Comparison of ENCODE assay signal across 1 fruit fly cellular context in the genomic region with DNA sequence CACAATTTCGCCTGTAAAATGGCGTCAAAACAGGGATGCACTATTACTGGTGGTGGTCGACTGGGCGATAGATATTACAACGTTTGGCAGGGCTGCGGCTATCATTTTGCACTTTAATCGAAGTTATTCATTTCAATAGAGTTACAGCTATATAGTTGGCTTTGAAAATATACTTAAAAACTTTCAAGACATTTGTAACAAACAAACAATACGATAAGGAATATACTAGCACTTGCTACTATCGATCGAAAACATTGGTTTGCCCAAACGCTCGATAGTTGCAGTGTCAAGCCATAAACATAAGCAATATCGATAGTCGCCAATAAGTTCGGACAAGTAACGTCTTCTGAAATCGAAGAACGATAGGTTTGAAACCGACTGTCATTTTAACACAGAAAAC.
TF ChIP-seq lines count a peak whose summit lies in the region.

A gene (minus strand): TSS at position 28 of the 400 bp plus-strand sequence.
A gene (plus strand): TSS at position 124 of the 400 bp plus-strand sequence.

TF ChIP-seq in whole organism, embryonic, 481 proteins besides CTCF, POLR2A, EP300 and RAD21 (continued from another document and continues in another):
- TF ChIP-seq sc (optimal IDR thresholded peaks at IDR 0.05; lab: Kevin White, UChicago) (no peak), sc (GFP tag; optimal IDR thresholded peaks at IDR 0.05; lab: Kevin White, UChicago) (no peak), sens-2 (GFP tag; IDR thresholded peaks at IDR 0.05; lab: Robert Waterston, UW) (no peak), Doc3 (GFP tag; IDR thresholded peaks at IDR 0.05; lab: Robert Waterston, UW; ENCODE audit: partially characterized antibody) (peak; percentile 90), TFAM (GFP tag; optimal IDR thresholded peaks at IDR 0.05; lab: Kevin White, UChicago) (no peak), CG9797 (GFP tag; optimal IDR thresholded peaks at IDR 0.05; lab: Kevin White, UChicago) (peak; percentile 55), slp2 (GFP tag; optimal IDR thresholded peaks at IDR 0.05; lab: Kevin White, UChicago) (peak; percentile 48), D (optimal IDR thresholded peaks at IDR 0.05; lab: Kevin White, UChicago) (no peak), D (GFP tag; optimal IDR thresholded peaks at IDR 0.05; lab: Kevin White, UChicago) (peak; percentile 6), pzg (GFP tag; optimal IDR thresholded peaks at IDR 0.05; lab: Kevin White, UChicago) (peak; percentile 80), Atf-2 (GFP tag; optimal IDR thresholded peaks at IDR 0.05; lab: Kevin White, UChicago) (peak; percentile 56), gcm2 (GFP tag; optimal IDR thresholded peaks at IDR 0.05; lab: Kevin White, UChicago) (no peak), CG2712 (tag; optimal IDR thresholded peaks at IDR 0.05; lab: Kevin White, UChicago) (peak; percentile 82), Ets65A (GFP tag; lab: Kevin White, UChicago) (peak; percentile 99), gce (GFP tag; IDR thresholded peaks at IDR 0.05; lab: Robert Waterston, UW) (no peak), oc (tag; optimal IDR thresholded peaks at IDR 0.05; lab: Kevin White, UChicago) (no peak), chn (GFP tag; optimal IDR thresholded peaks at IDR 0.05; lab: Kevin White, UChicago) (peak; percentile 55), Poxn (GFP tag; IDR thresholded peaks at IDR 0.05; lab: Robert Waterston, UW) (no peak), Hr39 (optimal IDR thresholded peaks at IDR 0.05; lab: Kevin White, UChicago) (no peak), CG18599 (GFP tag; optimal IDR thresholded peaks at IDR 0.05; lab: Kevin White, UChicago) (no peak), gt (GFP tag; IDR thresholded peaks at IDR 0.05; lab: Robert Waterston, UW) (0 out of 2 replicates have a peak, but pooled peaks have one; percentile 39), Bdp1 (GFP tag; optimal IDR thresholded peaks at IDR 0.05; lab: Kevin White, UChicago) (peak; percentile 43), CG10321 (GFP tag; IDR thresholded peaks at IDR 0.05; lab: Robert Waterston, UW) (no peak), pb (GFP tag; optimal IDR thresholded peaks at IDR 0.05; lab: Kevin White, UChicago) (peak; percentile 57), NfI (GFP tag; optimal IDR thresholded peaks at IDR 0.05; lab: Kevin White, UChicago) (peak; percentile 74), Mrtf (GFP tag; IDR thresholded peaks at IDR 0.05; lab: Robert Waterston, UW) (peak; percentile 59; the same call in 1 of the 3 replicates), Dref (GFP tag; IDR thresholded peaks at IDR 0.05; lab: Robert Waterston, UW) (peak; percentile 66), ssp (GFP tag; IDR thresholded peaks at IDR 0.05; lab: Robert Waterston, UW) (peak; percentile 63), B-H2 (GFP tag; optimal IDR thresholded peaks at IDR 0.05; lab: Kevin White, UChicago) (peak; percentile 74), Ada2b (GFP tag; IDR thresholded peaks at IDR 0.05; lab: Robert Waterston, UW) (peak; percentile 50; the same call in 1 of the 2 replicates), CG31441 (GFP tag; IDR thresholded peaks at IDR 0.05; lab: Robert Waterston, UW) (no peak; the same call in 1 of the 2 replicates), zen (tag; optimal IDR thresholded peaks at IDR 0.05; lab: Kevin White, UChicago) (peak; percentile 37), ro (GFP tag; IDR thresholded peaks at IDR 0.05; lab: Robert Waterston, UW) (no peak), ci (GFP tag; IDR thresholded peaks at IDR 0.05; lab: Robert Waterston, UW) (peak; percentile 68; the same call in 2 of the 3 replicates), luna (GFP tag; optimal IDR thresholded peaks at IDR 0.05; lab: Kevin White, UChicago) (peak; percentile 54), CG3065 (GFP tag; optimal IDR thresholded peaks at IDR 0.05; lab: Kevin White, UChicago) (peak; percentile 44), pho (GFP tag; optimal IDR thresholded peaks at IDR 0.05; lab: Kevin White, UChicago) (peak; percentile 84), CG13287 (GFP tag; IDR thresholded peaks at IDR 0.05; lab: Robert Waterston, UW; ENCODE audit: partially characterized antibody) (peak; percentile 95), scrt (GFP tag; optimal IDR thresholded peaks at IDR 0.05; lab: Kevin White, UChicago) (no peak), pita (GFP tag; optimal IDR thresholded peaks at IDR 0.05; lab: Kevin White, UChicago) (no peak), Hr51 (GFP tag; optimal IDR thresholded peaks at IDR 0.05; lab: Kevin White, UChicago) (peak; percentile 75 to 76), Hey (tag; optimal IDR thresholded peaks at IDR 0.05; lab: Kevin White, UChicago) (no peak), CG8924 (tag; optimal IDR thresholded peaks at IDR 0.05; lab: Kevin White, UChicago) (peak; percentile 80), br (optimal IDR thresholded peaks at IDR 0.05; lab: Kevin White, UChicago) (no peak), CG6854 (GFP tag; optimal IDR thresholded peaks at IDR 0.05; lab: Kevin White, UChicago) (no peak), dm (GFP tag; optimal IDR thresholded peaks at IDR 0.05; lab: Kevin White, UChicago) (peak; percentile 86), CG17568 (GFP tag; optimal IDR thresholded peaks at IDR 0.05; lab: Kevin White, UChicago) (no peak), Ravus (GFP tag; IDR thresholded peaks at IDR 0.05; lab: Robert Waterston, UW) (no peak), CG7928 (GFP tag; optimal IDR thresholded peaks at IDR 0.05; lab: Kevin White, UChicago) (peak; percentile 98), ewg (GFP tag; optimal IDR thresholded peaks at IDR 0.05; lab: Kevin White, UChicago) (peak; percentile 45), CG13424 (tag; optimal IDR thresholded peaks at IDR 0.05; lab: Kevin White, UChicago) (peak; percentile 83), grau (tag; optimal IDR thresholded peaks at IDR 0.05; lab: Kevin White, UChicago) (peak; percentile 82), CG9932 (GFP tag; IDR thresholded peaks at IDR 0.05; lab: Robert Waterston, UW) (peak; percentile 85), kni (GFP tag; optimal IDR thresholded peaks at IDR 0.05; lab: Kevin White, UChicago) (peak; percentile 41), gfzf (GFP tag; optimal IDR thresholded peaks at IDR 0.05; lab: Kevin White, UChicago) (peak; percentile 43), sima (GFP tag; optimal IDR thresholded peaks at IDR 0.05; lab: Kevin White, UChicago) (peak; percentile 11), Nf-YB (GFP tag; optimal IDR thresholded peaks at IDR 0.05; lab: Kevin White, UChicago) (peak; percentile 45), disco-r (GFP tag; optimal IDR thresholded peaks at IDR 0.05; lab: Kevin White, UChicago) (peak; percentile 57), Eip74EF (GFP tag; optimal IDR thresholded peaks at IDR 0.05; lab: Kevin White, UChicago) (no peak), cad (GFP tag; optimal IDR thresholded peaks at IDR 0.05; lab: Kevin White, UChicago) (no peak), CG11456 (GFP tag; IDR thresholded peaks at IDR 0.05; lab: Robert Waterston, UW) (peak; percentile 38; the same call in 1 of the 3 replicates), CG17186 (GFP tag; optimal IDR thresholded peaks at IDR 0.05; lab: Kevin White, UChicago) (peak; percentile 68), GATAe (GFP tag; conservative IDR thresholded peaks at IDR 0.05; lab: Robert Waterston, UW) (no peak), Asciz (GFP tag; optimal IDR thresholded peaks at IDR 0.05; lab: Kevin White, UChicago) (no peak), CG42726 (GFP tag; IDR thresholded peaks at IDR 0.05; lab: Robert Waterston, UW; ENCODE audit: partially characterized antibody) (peak; percentile 43), CG1602 (GFP tag; optimal IDR thresholded peaks at IDR 0.05; lab: Kevin White, UChicago) (peak; percentile 62), Atf3 (GFP tag; optimal IDR thresholded peaks at IDR 0.05; lab: Kevin White, UChicago) (peak; percentile 46), E2f2 (GFP tag; IDR thresholded peaks at IDR 0.05; lab: Robert Waterston, UW) (peak; percentile 52), Hsf (GFP tag; optimal IDR thresholded peaks at IDR 0.05; lab: Kevin White, UChicago) (peak; percentile 78), CG12942 (GFP tag; optimal IDR thresholded peaks at IDR 0.05; lab: Kevin White, UChicago) (peak; percentile 72), HLH54F (GFP tag; optimal IDR thresholded peaks at IDR 0.05; lab: Kevin White, UChicago) (peak; percentile 84), org-1 (GFP tag; optimal IDR thresholded peaks at IDR 0.05; lab: Kevin White, UChicago) (peak; percentile 40), CrebB (tag; optimal IDR thresholded peaks at IDR 0.05; lab: Kevin White, UChicago) (peak; percentile 41), stwl (tag; optimal IDR thresholded peaks at IDR 0.05; lab: Kevin White, UChicago) (peak; percentile 84), CG4854 (GFP tag; optimal IDR thresholded peaks at IDR 0.05; lab: Kevin White, UChicago) (peak; percentile 56), hb (GFP tag; IDR thresholded peaks at IDR 0.05; lab: Robert Waterston, UW; ENCODE audit: partially characterized antibody) (peak; percentile 87), Dip3 (GFP tag; optimal IDR thresholded peaks at IDR 0.05; lab: Kevin White, UChicago) (peak; percentile 80), CG6254 (GFP tag; optimal IDR thresholded peaks at IDR 0.05; lab: Kevin White, UChicago) (peak; percentile 43), CG14441 (GFP tag; IDR thresholded peaks at IDR 0.05; lab: Robert Waterston, UW) (peak; percentile 51; the same call in 1 of the 2 replicates), ato (GFP tag; IDR thresholded peaks at IDR 0.05; lab: Robert Waterston, UW; ENCODE audit: partially characterized antibody) (0 out of 2 replicates have a peak, but pooled peaks have one; percentile 64), hth (optimal IDR thresholded peaks at IDR 0.05; lab: Kevin White, UChicago) (no peak), Tbp (GFP tag; optimal IDR thresholded peaks at IDR 0.05; lab: Kevin White, UChicago) (no peak), CG6813 (GFP tag; optimal IDR thresholded peaks at IDR 0.05; lab: Kevin White, UChicago) (no peak), ttk (GFP tag; IDR thresholded peaks at IDR 0.05; lab: Robert Waterston, UW) (no peak; the same call in 1 of the 2 replicates), btn (GFP tag; optimal IDR thresholded peaks at IDR 0.05; lab: Kevin White, UChicago) (peak; percentile 34), eyg (GFP tag; optimal IDR thresholded peaks at IDR 0.05; lab: Kevin White, UChicago) (peak; percentile 66), CG13296 (GFP tag; optimal IDR thresholded peaks at IDR 0.05; lab: Kevin White, UChicago) (peak; percentile 64), Chrac-16 (GFP tag; optimal IDR thresholded peaks at IDR 0.05; lab: Kevin White, UChicago) (peak; percentile 62), tap (tag; optimal IDR thresholded peaks at IDR 0.05; lab: Kevin White, UChicago) (no peak), nmo (GFP tag; optimal IDR thresholded peaks at IDR 0.05; lab: Kevin White, UChicago) (peak; percentile 90), Oli (tag; optimal IDR thresholded peaks at IDR 0.05; lab: Kevin White, UChicago) (peak; percentile 65), MTF-1 (GFP tag; optimal IDR thresholded peaks at IDR 0.05; lab: Kevin White, UChicago; ENCODE audit: borderline replicate concordance) (no peak), z (GFP tag; IDR thresholded peaks at IDR 0.05; lab: Robert Waterston, UW) (no peak), fu2 (GFP tag; optimal IDR thresholded peaks at IDR 0.05; lab: Kevin White, UChicago) (peak; percentile 88), ken (GFP tag; IDR thresholded peaks at IDR 0.05; lab: Robert Waterston, UW) (no peak), CG1832 (GFP tag; optimal IDR thresholded peaks at IDR 0.05; lab: Kevin White, UChicago) (no peak), CG12219 (GFP tag; optimal IDR thresholded peaks at IDR 0.05; lab: Kevin White, UChicago) (peak; percentile 35), chif (GFP tag; optimal IDR thresholded peaks at IDR 0.05; lab: Kevin White, UChicago) (peak; percentile 62 to 65), al (GFP tag; IDR thresholded peaks at IDR 0.05; lab: Robert Waterston, UW) (peak; percentile 76), jumu (GFP tag; optimal IDR thresholded peaks at IDR 0.05; lab: Kevin White, UChicago) (peak; percentile 85), ham (GFP tag; IDR thresholded peaks at IDR 0.05; lab: Robert Waterston, UW) (0 out of 2 replicates have a peak, but pooled peaks have one; percentile 28), row (GFP tag; IDR thresholded peaks at IDR 0.05; lab: Robert Waterston, UW) (peak; percentile 93), CG34376 (GFP tag; optimal IDR thresholded peaks at IDR 0.05; lab: Kevin White, UChicago) (peak; percentile 57), ATbp (GFP tag; optimal IDR thresholded peaks at IDR 0.05; lab: Kevin White, UChicago) (no peak), HHEX (GFP tag; optimal IDR thresholded peaks at IDR 0.05; lab: Kevin White, UChicago) (peak; percentile 26), gro (GFP tag; optimal IDR thresholded peaks at IDR 0.05; lab: Kevin White, UChicago) (peak; percentile 86), zen2 (GFP tag; IDR thresholded peaks at IDR 0.05; lab: Robert Waterston, UW; ENCODE audit: partially characterized antibody) (0 out of 3 replicates have a peak, but pooled peaks have one; percentile 59), Hand (GFP tag; optimal IDR thresholded peaks at IDR 0.05; lab: Kevin White, UChicago) (peak; percentile 14), CG1792 (GFP tag; optimal IDR thresholded peaks at IDR 0.05; lab: Kevin White, UChicago) (peak; percentile 67), CG10565 (GFP tag; optimal IDR thresholded peaks at IDR 0.05; lab: Kevin White, UChicago) (no peak), hbn (GFP tag; IDR thresholded peaks at IDR 0.05; lab: Robert Waterston, UW; ENCODE audit: partially characterized antibody) (peak; percentile 92), CG15073 (GFP tag; optimal IDR thresholded peaks at IDR 0.05; lab: Kevin White, UChicago) (no peak), trem (tag; optimal IDR thresholded peaks at IDR 0.05; lab: Kevin White, UChicago) (peak; percentile 86), CG6272 (GFP tag; IDR thresholded peaks at IDR 0.05; lab: Robert Waterston, UW) (peak; percentile 44), Spps (tag; optimal IDR thresholded peaks at IDR 0.05; lab: Kevin White, UChicago) (peak; percentile 23), sim (GFP tag; IDR thresholded peaks at IDR 0.05; lab: Robert Waterston, UW) (no peak), CG6791 (GFP tag; IDR thresholded peaks at IDR 0.05; lab: Robert Waterston, UW; ENCODE audit: partially characterized antibody) (peak; percentile 81; the same call in 2 of the 3 replicates), CG12299 (tag; optimal IDR thresholded peaks at IDR 0.05; lab: Kevin White, UChicago) (peak; percentile 50), Xrp1 (GFP tag; IDR thresholded peaks at IDR 0.05; lab: Robert Waterston, UW) (peak; percentile 47; the same call in 1 of the 2 replicates), Six4 (GFP tag; optimal IDR thresholded peaks at IDR 0.05; lab: Kevin White, UChicago) (peak; percentile 39), tll (GFP tag; optimal IDR thresholded peaks at IDR 0.05; lab: Kevin White, UChicago) (peak in 1 of 2 experiments; percentile 86), CG8359 (GFP tag; optimal IDR thresholded peaks at IDR 0.05; lab: Kevin White, UChicago; ENCODE audit: borderline replicate concordance) (no peak), tin (GFP tag; optimal IDR thresholded peaks at IDR 0.05; lab: Kevin White, UChicago) (peak; percentile 64), CG10543 (GFP tag; optimal IDR thresholded peaks at IDR 0.05; lab: Kevin White, UChicago) (peak; percentile 73)
